Fruit fly (Drosophila melanogaster): ENCODE data around the gene Rheb.
A peak's percentile ranks its signal among the peaks of the same experiment; 100 is the strongest.

Gene Rheb

DNA sequence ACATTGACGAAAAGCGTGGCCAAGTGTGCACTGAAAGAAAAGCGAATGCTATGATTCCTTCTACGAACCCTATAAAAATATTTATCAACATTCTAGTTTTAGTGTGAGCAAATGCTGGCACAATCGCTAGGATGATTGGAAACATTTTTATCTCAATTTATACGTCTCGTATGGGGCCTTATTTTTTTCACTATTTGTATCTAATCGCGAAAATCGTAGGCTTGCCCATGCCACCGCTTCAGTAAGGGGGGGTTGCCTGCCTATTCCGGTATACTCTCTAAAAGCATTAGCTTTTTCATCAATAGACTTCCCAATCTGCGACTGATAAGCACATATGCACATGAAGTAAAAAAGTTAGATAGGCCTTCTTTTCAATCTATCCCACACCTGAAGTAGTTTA lies 3.1 kb upstream of the Rheb start (continued):
- TF ChIP-seq nerfin-2 (GFP tag; IDR thresholded peaks at IDR 0.05; ENCODE audit: partially characterized antibody), result no peak
- TF ChIP-seq CG16815 (GFP tag; optimal IDR thresholded peaks at IDR 0.05), result peak; percentile 46
- TF ChIP-seq CG13624 (GFP tag; optimal IDR thresholded peaks at IDR 0.05), result peak; percentile 58
- TF ChIP-seq vvl (GFP tag; IDR thresholded peaks at IDR 0.05), result peak; percentile 95
- no peak for TF ChIP-seq br (optimal IDR thresholded peaks at IDR 0.05)
- peak; percentile 76 for TF ChIP-seq org-1 (GFP tag; optimal IDR thresholded peaks at IDR 0.05)
- peak; percentile 79 for TF ChIP-seq CG13424 (tag; optimal IDR thresholded peaks at IDR 0.05)
- TF ChIP-seq Eip74EF (GFP tag; optimal IDR thresholded peaks at IDR 0.05), result peak in 1 of 2 experiments; percentile 59
- peak; percentile 86 for TF ChIP-seq E2f1 (GFP tag; IDR thresholded peaks at IDR 0.05)
- peak; percentile 80 for TF ChIP-seq bcd (GFP tag; optimal IDR thresholded peaks at IDR 0.05)
- TF ChIP-seq jigr1 (GFP tag; IDR thresholded peaks at IDR 0.05), result no peak
- no peak for TF ChIP-seq CG7928 (GFP tag; optimal IDR thresholded peaks at IDR 0.05)
- TF ChIP-seq CG2875 (GFP tag; optimal IDR thresholded peaks at IDR 0.05), result peak; percentile 40
- peak; percentile 24 for TF ChIP-seq CG12104 (GFP tag; optimal IDR thresholded peaks at IDR 0.05)
- TF ChIP-seq peb (GFP tag; IDR thresholded peaks at IDR 0.05), result peak; percentile 79
- TF ChIP-seq CG2129 (GFP tag; IDR thresholded peaks at IDR 0.05; ENCODE audit: partially characterized antibody), result no peak
- TF ChIP-seq CG11695 (GFP tag; IDR thresholded peaks at IDR 0.05), result peak; percentile 89
- TF ChIP-seq tio (GFP tag; optimal IDR thresholded peaks at IDR 0.05), result no peak
- no peak for TF ChIP-seq Abd-B (GFP tag; optimal IDR thresholded peaks at IDR 0.05)
- no peak for TF ChIP-seq psq (GFP tag; optimal IDR thresholded peaks at IDR 0.05)
- TF ChIP-seq otp (GFP tag; IDR thresholded peaks at IDR 0.05), result peak; percentile 85
- TF ChIP-seq Hsf (GFP tag; optimal IDR thresholded peaks at IDR 0.05), result peak; percentile 76
- peak; percentile 60 for TF ChIP-seq scrt (GFP tag; optimal IDR thresholded peaks at IDR 0.05)
- TF ChIP-seq CG10274 (GFP tag; optimal IDR thresholded peaks at IDR 0.05), result peak; percentile 36
- TF ChIP-seq Xbp1 (GFP tag; optimal IDR thresholded peaks at IDR 0.05), result peak; percentile 76
- peak; percentile 55; the same call in 1 of the 3 replicates for TF ChIP-seq CG11560 (tag; IDR thresholded peaks at IDR 0.05)
- peak; percentile 12 for TF ChIP-seq da (GFP tag; optimal IDR thresholded peaks at IDR 0.05)
- peak; percentile 79 for TF ChIP-seq grau (tag; optimal IDR thresholded peaks at IDR 0.05)
- TF ChIP-seq CG31441 (GFP tag; IDR thresholded peaks at IDR 0.05), result no peak; the same call in 1 of the 2 replicates
- no peak for TF ChIP-seq abd-A (tag; optimal IDR thresholded peaks at IDR 0.05)
- TF ChIP-seq ham (GFP tag; IDR thresholded peaks at IDR 0.05), result no peak
- peak; percentile 89 for TF ChIP-seq Atf6 (GFP tag; IDR thresholded peaks at IDR 0.05)
- TF ChIP-seq pho (GFP tag; optimal IDR thresholded peaks at IDR 0.05), result peak; percentile 79
- TF ChIP-seq CG9876 (GFP tag; optimal IDR thresholded peaks at IDR 0.05), result peak; percentile 6
- TF ChIP-seq Hr51 (GFP tag; optimal IDR thresholded peaks at IDR 0.05), result peak in 1 of 2 experiments; percentile 73
- peak; percentile 75 for TF ChIP-seq Dip3 (GFP tag; optimal IDR thresholded peaks at IDR 0.05)
- no peak for TF ChIP-seq CG7963 (GFP tag; IDR thresholded peaks at IDR 0.05; ENCODE audit: partially characterized antibody)
- no peak for TF ChIP-seq eve (GFP tag; optimal IDR thresholded peaks at IDR 0.05)
- TF ChIP-seq sisA (GFP tag; IDR thresholded peaks at IDR 0.05), result peak; percentile 86
- TF ChIP-seq chinmo (GFP tag; IDR thresholded peaks at IDR 0.05; ENCODE audit: partially characterized antibody), result peak; percentile 50; the same call in 1 of the 4 replicates
- TF ChIP-seq danr (GFP tag; IDR thresholded peaks at IDR 0.05), result peak; percentile 67; the same call in 1 of the 2 replicates
- TF ChIP-seq HLH3B (GFP tag; IDR thresholded peaks at IDR 0.05), result peak; percentile 90
- TF ChIP-seq ssp (GFP tag; IDR thresholded peaks at IDR 0.05), result peak; percentile 59
- TF ChIP-seq E2f2 (GFP tag; IDR thresholded peaks at IDR 0.05), result peak; percentile 68
- TF ChIP-seq CG3163 (GFP tag; optimal IDR thresholded peaks at IDR 0.05), result peak; percentile 44
- peak; percentile 73; the same call in 1 of the 2 replicates for TF ChIP-seq chm (GFP tag; IDR thresholded peaks at IDR 0.05)
- 0 out of 2 replicates have a peak, but pooled peaks have one; percentile 26 for TF ChIP-seq dan (GFP tag; IDR thresholded peaks at IDR 0.05)
- peak; percentile 73; the same call in 2 of the 3 replicates for TF ChIP-seq CG6175 (GFP tag; IDR thresholded peaks at IDR 0.05)
- peak; percentile 90 for TF ChIP-seq CG17359 (tag; optimal IDR thresholded peaks at IDR 0.05)
- peak; percentile 50 for TF ChIP-seq Six4 (GFP tag; optimal IDR thresholded peaks at IDR 0.05)
- TF ChIP-seq ken (GFP tag; IDR thresholded peaks at IDR 0.05), result peak; percentile 92
